Worm (Caenorhabditis elegans) whole organism, midembryonic: Measurements from ENCODE around the gene let-716.

Experiments used
- cog-1 ChIP-seq: sonication (generic microtip); optimal IDR thresholded peaks from 2 replicates; lab custom pipeline; 2016; ENCODE audit warnings: missing genetic modification characterization, missing compliant biosample characterization
- flt-1 ChIP-seq: fragments of 200-800 bp; sonication (Bioruptor generic); IDR thresholded peaks from 2 replicates; pipeline ENCODE4 v1.3.6; 2022; ENCODE audit warnings: missing genetic modification characterization, missing compliant biosample characterization
- med-1 ChIP-seq: sonication (generic microtip); optimal IDR thresholded peaks from 2 replicates; lab custom pipeline; 2017; ENCODE audit warnings: missing genetic modification characterization, mild to moderate bottlenecking, missing compliant biosample characterization, antibody characterized with exemption, missing genetic modification reagents; ENCODE audit not compliant: insufficient read depth
- ref-1 ChIP-seq: fragments of 200-800 bp; sonication (Bioruptor generic); conservative IDR thresholded peaks from 2 replicates; pipeline ENCODE4 v1.3.6; 2022; ENCODE audit warnings: missing genetic modification reagents, missing genetic modification characterization, missing compliant biosample characterization
- ztf-23 ChIP-seq: fragments of 200-800 bp; sonication (Bioruptor generic); IDR thresholded peaks from 2 replicates; pipeline ENCODE4 v1.3.6; 2022; ENCODE audit warnings: missing genetic modification reagents, missing genetic modification characterization, missing compliant biosample characterization
- ztf-29 ChIP-seq: fragments of 200-800 bp; sonication (Bioruptor generic); IDR thresholded peaks from 2 replicates; pipeline ENCODE4 v1.3.6; 2022; ENCODE audit warnings: missing genetic modification reagents, missing genetic modification characterization, missing compliant biosample characterization

DNA sequence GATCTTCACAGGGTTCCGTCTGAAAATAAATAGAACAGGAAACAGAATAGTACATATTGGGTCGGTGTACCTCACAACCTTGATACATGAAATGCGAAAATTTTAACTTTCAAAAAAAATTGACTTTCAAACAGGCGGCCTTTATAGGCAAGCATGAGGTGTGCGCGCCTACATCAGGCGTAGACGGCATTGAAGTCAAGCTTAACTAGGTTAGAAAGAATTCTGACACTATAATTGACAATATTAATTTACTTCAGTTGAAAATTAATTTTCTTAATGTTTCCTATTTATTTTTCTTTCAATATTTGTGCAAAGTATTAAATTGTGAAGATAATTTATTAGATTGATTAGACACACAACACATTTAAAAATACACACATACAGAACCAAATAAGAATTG lies 28.6 kb downstream of the let-716 start, which contains the start of gene C05D11.5:
- TF ChIP-seq flt-1 (no peak), ref-1 (no peak), med-1 (GFP tag; lab: Kevin White, UChicago) (no peak), cog-1 (tag; lab: Kevin White, UChicago) (no peak), ztf-29 (GFP tag; lab: Robert Waterston, UW) (no peak), ztf-23 (GFP tag; lab: Robert Waterston, UW) (no peak)
